Worm (Caenorhabditis elegans) whole organism, L2 larva: ENCODE measurements around the gene W02D7.5.

ENCODE experiments used
- egl-27 ChIP-seq: sonication (generic microtip); optimal IDR thresholded peaks from 3 replicates; lab custom pipeline; 2017; ENCODE audit warnings: missing biosample characterization, missing genetic modification reagents, missing genetic modification characterization
- elt-1 ChIP-seq: fragments of 150-350 bp; optimal IDR thresholded peaks from 2 replicates; lab custom pipeline; 2014; ENCODE audit warnings: missing biosample characterization, missing genetic modification characterization
- fos-1 ChIP-seq: fragments of 150-350 bp; optimal IDR thresholded peaks from 2 replicates; lab custom pipeline; 2014; ENCODE audit warnings: missing biosample characterization, missing genetic modification characterization
- lin-13 ChIP-seq: fragments of 150-350 bp; optimal IDR thresholded peaks from 2 replicates; lab custom pipeline; 2014; ENCODE audit warnings: missing biosample characterization, missing genetic modification reagents, missing genetic modification characterization
- mdl-1 ChIP-seq, 2 experiments: fragments of 150-350 bp in 1 of 2; sonication (generic microtip) in 1 of 2; optimal IDR thresholded peaks; 2 replicates each; lab custom pipeline; 2017; ENCODE audit warnings: missing biosample characterization in 2 of 2, missing genetic modification characterization in 2 of 2
- nhr-11 ChIP-seq: fragments of 150-350 bp; optimal IDR thresholded peaks from 2 replicates; lab custom pipeline; 2014; ENCODE audit warnings: missing biosample characterization, missing genetic modification characterization
- nhr-77 ChIP-seq: fragments of 150-350 bp; optimal IDR thresholded peaks from 2 replicates; lab custom pipeline; 2014; ENCODE audit warnings: missing biosample characterization, missing genetic modification characterization
- sma-3 ChIP-seq: sonication (generic microtip); optimal IDR thresholded peaks from 2 replicates; lab custom pipeline; 2016; ENCODE audit warnings: missing genetic modification reagents, missing genetic modification characterization, missing compliant biosample characterization
- unc-62 ChIP-seq: fragments of 150-350 bp; optimal IDR thresholded peaks from 2 replicates; lab custom pipeline; 2014; ENCODE audit warnings: missing biosample characterization, missing genetic modification reagents, missing genetic modification characterization
- zag-1 ChIP-seq: fragments of 150-350 bp; optimal IDR thresholded peaks from 2 replicates; lab custom pipeline; 2014; ENCODE audit warnings: missing biosample characterization, missing genetic modification characterization
- ztf-4 ChIP-seq: fragments of 150-350 bp; optimal IDR thresholded peaks from 2 replicates; lab custom pipeline; 2014; ENCODE audit warnings: missing biosample characterization, missing genetic modification characterization

DNA sequence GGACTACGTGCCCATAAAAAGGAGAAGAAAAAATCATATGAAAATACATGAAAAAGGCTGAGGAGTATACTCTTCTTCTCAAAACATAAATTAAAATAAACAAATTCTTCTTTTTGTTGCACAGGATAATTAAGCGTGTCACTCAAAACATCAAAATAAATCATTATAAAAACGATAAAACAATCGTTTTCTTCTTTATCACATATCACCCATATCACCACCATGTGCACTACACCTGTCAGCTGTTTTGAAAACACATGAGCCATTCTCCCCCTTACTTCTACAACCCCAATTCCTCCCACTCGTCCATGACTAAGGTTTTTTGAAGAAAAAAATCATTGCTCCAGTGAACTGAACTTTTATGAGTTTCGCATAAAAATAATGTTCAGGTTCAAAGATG lies 46.5 kb downstream of the W02D7.5 start:
- TF ChIP-seq elt-1 (tag; lab: Kevin White, UChicago), result no peak
- no peak for TF ChIP-seq zag-1
- TF ChIP-seq sma-3 (GFP tag; lab: Kevin White, UChicago), result no peak
- TF ChIP-seq nhr-11 (tag; lab: Kevin White, UChicago), result no peak
- no peak for TF ChIP-seq nhr-77 (tag; lab: Kevin White, UChicago)
- TF ChIP-seq mdl-1 (tag; optimal IDR thresholded peaks at IDR 0.05; lab: Kevin White, UChicago), result no peak
- TF ChIP-seq ztf-4 (tag; lab: Kevin White, UChicago), result no peak
- TF ChIP-seq fos-1 (tag; lab: Kevin White, UChicago), result no peak
- TF ChIP-seq lin-13 (GFP tag; lab: Kevin White, UChicago), result no peak
- TF ChIP-seq egl-27, result no peak
- TF ChIP-seq unc-62 (GFP tag; lab: Kevin White, UChicago), result no peak
